Worm (Caenorhabditis elegans): ENCODE results near the gene gar-2.

The gar-2 gene

DNA sequence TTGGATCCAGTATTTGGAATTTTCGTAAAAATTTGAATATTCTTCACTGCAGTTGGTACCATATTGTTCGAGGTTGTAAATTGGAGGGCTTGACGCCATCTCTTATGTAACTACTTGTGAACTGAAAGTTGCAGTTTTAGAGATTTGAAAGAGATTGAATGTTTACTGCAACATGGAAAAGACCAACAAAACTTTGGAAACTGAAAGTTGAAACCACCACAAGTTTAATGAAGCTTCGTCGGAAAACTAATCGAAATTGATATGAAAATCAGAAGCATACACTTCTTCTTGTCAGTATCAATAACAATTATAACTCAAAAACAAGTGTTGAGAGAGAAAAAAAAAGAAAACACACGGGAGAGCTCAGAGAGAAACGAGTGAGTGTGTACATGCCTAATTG, 41.1 kb upstream of the gar-2 start, which contains the start of gene srg-7:
TSS of gene srg-7 (minus strand) at position 101 of the 400 bp plus-strand sequence.
- TF ChIP-seq aha-1 (tag; optimal IDR thresholded peaks at IDR 0.05) (no peak), nhr-47 (tag; optimal IDR thresholded peaks at IDR 0.05) (no peak), C04F5.9 (tag; optimal IDR thresholded peaks at IDR 0.05) (no peak), Y116A8C.19 (tag; optimal IDR thresholded peaks at IDR 0.05; ENCODE audit: borderline replicate concordance) (no peak), aly-2 (tag; optimal IDR thresholded peaks at IDR 0.05) (no peak), ceh-90 (tag; optimal IDR thresholded peaks at IDR 0.05) (no peak), ztf-11 (tag; optimal IDR thresholded peaks at IDR 0.05) (no peak), elt-2 (tag; optimal IDR thresholded peaks at IDR 0.05) (no peak), unc-62 (GFP tag; optimal IDR thresholded peaks at IDR 0.05) (no peak), ama-1 (optimal IDR thresholded peaks at IDR 0.05) (no peak), isw-1 (GFP tag; IDR thresholded peaks at IDR 0.05) (no peak), zag-1 (tag; optimal IDR thresholded peaks at IDR 0.05) (no peak), lin-15B (tag; optimal IDR thresholded peaks at IDR 0.05) (no peak), pqm-1 (tag; optimal IDR thresholded peaks at IDR 0.05) (no peak), rnt-1 (tag; optimal IDR thresholded peaks at IDR 0.05) (no peak), efl-3 (GFP tag; optimal IDR thresholded peaks at IDR 0.05) (no peak), sup-37 (GFP tag; optimal IDR thresholded peaks at IDR 0.05) (no peak), dsc-1 (tag; optimal IDR thresholded peaks at IDR 0.05) (no peak), lin-13 (GFP tag; optimal IDR thresholded peaks at IDR 0.05) (no peak), vab-15 (tag; optimal IDR thresholded peaks at IDR 0.05) (no peak)

DNA sequence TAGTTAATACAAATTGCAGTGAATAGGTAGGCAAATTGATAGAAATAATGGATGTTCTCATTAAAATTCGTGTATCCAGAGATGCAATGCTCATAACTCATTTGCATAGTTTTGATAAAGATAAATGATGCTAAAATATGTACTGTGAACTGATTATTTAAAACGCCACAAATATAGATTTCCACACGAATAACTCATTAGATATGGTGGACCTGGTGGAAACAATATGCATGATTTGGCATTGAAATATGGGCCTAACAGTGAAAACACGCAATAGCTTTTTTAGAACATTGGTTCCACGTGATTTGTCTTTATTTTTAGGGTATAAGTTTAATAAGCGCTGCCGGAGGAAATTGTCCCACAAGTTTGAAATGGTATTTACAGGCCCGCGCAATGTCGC, 38.9 kb upstream of the gar-2 start, which contains the start of gene srg-3:
TSS of gene srg-3 (minus strand) at position 101 of the 400 bp plus-strand sequence.
- TF ChIP-seq C34B4.2 (tag; optimal IDR thresholded peaks at IDR 0.05) (no peak), ztf-11 (tag; optimal IDR thresholded peaks at IDR 0.05) (no peak), ztf-4 (tag; optimal IDR thresholded peaks at IDR 0.05) (no peak), efl-3 (GFP tag; optimal IDR thresholded peaks at IDR 0.05) (no peak), nhr-12 (tag; optimal IDR thresholded peaks at IDR 0.05) (no peak), nhr-85 (tag) (no peak), lin-35 (GFP tag; optimal IDR thresholded peaks at IDR 0.05) (no peak), ceh-90 (tag; optimal IDR thresholded peaks at IDR 0.05) (no peak), efl-1 (optimal IDR thresholded peaks at IDR 0.05) (no peak), efl-1 (GFP tag; optimal IDR thresholded peaks at IDR 0.05 in 1 of 2) (no peak), lin-14 (GFP tag; optimal IDR thresholded peaks at IDR 0.05) (no peak), ama-1 (optimal IDR thresholded peaks at IDR 0.05) (no peak), lin-39 (tag; optimal IDR thresholded peaks at IDR 0.05) (no peak), zag-1 (tag; optimal IDR thresholded peaks at IDR 0.05) (no peak), fkh-10 (GFP tag; optimal IDR thresholded peaks at IDR 0.05) (no peak), fos-1 (tag; optimal IDR thresholded peaks at IDR 0.05) (no peak), nhr-237 (tag; optimal IDR thresholded peaks at IDR 0.05) (no peak), elt-3 (tag; optimal IDR thresholded peaks at IDR 0.05) (no peak)

ce11 chrIII:6272868-6273267, 36.3 kb upstream of the gar-2 start, which contains the start of gene C18F10.2:
Gene C18F10.2 (plus strand): TSS chrIII:6273168.
- no peak for TF ChIP-seq ceh-88 (GFP tag; IDR thresholded peaks at IDR 0.05)
- no peak for TF ChIP-seq aly-2 (tag; optimal IDR thresholded peaks at IDR 0.05)
- no peak for TF ChIP-seq alr-1 (tag; optimal IDR thresholded peaks at IDR 0.05; ENCODE audit: borderline replicate concordance)

DNA sequence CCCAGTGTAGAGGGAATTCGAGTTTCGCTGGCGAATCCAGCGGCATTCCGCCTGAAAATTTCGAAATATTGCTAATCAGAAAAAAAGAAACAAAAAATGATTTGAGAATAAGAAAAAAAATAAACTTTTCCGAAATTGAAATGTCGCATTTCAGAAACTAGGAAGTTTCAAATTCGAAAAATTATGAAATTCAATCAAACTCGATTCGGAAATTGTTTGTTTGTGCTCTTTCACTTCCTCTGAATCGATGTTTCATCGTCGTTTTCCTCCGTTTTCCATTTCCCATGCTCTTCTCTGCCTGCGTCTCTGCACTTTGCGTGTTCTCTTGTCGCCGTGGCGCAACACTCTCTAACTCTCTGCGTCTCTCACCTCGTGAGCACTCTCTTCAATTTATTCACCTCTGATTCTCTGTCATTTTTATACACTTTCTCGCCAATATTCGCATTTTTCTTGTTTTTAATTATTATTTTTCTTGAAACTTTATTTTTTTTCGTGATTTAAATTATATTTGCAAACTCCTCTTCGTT, 30.8 kb upstream of the gar-2 start, which contains the start of gene C18F10.7:
TSS of gene C18F10.7 (minus strand) at position 51 of the 527 bp plus-strand sequence.
- TF ChIP-seq elt-3 (tag; optimal IDR thresholded peaks at IDR 0.05) (no peak), nhr-19 (GFP tag; conservative IDR thresholded peaks at IDR 0.05) (peak; percentile 76), pag-3 (tag; optimal IDR thresholded peaks at IDR 0.05; ENCODE audit: borderline replicate concordance, insufficient read depth) (no peak), lin-39 (tag; optimal IDR thresholded peaks at IDR 0.05) (peak; percentile 51), C34B4.2 (tag; optimal IDR thresholded peaks at IDR 0.05) (no peak), isw-1 (GFP tag; IDR thresholded peaks at IDR 0.05) (peak; percentile 30), snpc-4 (tag; optimal IDR thresholded peaks at IDR 0.05) (peak; percentile 64), mdl-1 (tag; optimal IDR thresholded peaks at IDR 0.05) (peak in 1 of 2 experiments; percentile 90), ceh-82 (tag; optimal IDR thresholded peaks at IDR 0.05) (peak; percentile 37 to 64 (median 38)), ets-5 (GFP tag; IDR thresholded peaks at IDR 0.05) (no peak), nhr-11 (tag; optimal IDR thresholded peaks at IDR 0.05) (peak; percentile 7), lir-3 (tag; optimal IDR thresholded peaks at IDR 0.05; ENCODE audit: poor library complexity) (peak; percentile 37), nhr-12 (tag; optimal IDR thresholded peaks at IDR 0.05) (no peak), nhr-237 (tag; optimal IDR thresholded peaks at IDR 0.05) (no peak), nhr-85 (tag) (peak; percentile 70), elt-2 (tag; optimal IDR thresholded peaks at IDR 0.05) (peak; percentile 61), nhr-20 (tag; optimal IDR thresholded peaks at IDR 0.05) (peak; percentile 71), unc-130 (tag; optimal IDR thresholded peaks at IDR 0.05) (no peak), F16B12.6 (tag; optimal IDR thresholded peaks at IDR 0.05) (peak; percentile 16), ama-1 (optimal IDR thresholded peaks at IDR 0.05) (no peak), ztf-4 (tag; optimal IDR thresholded peaks at IDR 0.05) (peak; percentile 43)
